Worm (Caenorhabditis elegans) whole organism, L4 larva: ENCODE results near the gene T25B2.4.

ENCODE experiments used
- F10B5.3 ChIP-seq: sonication (generic microtip); optimal IDR thresholded peaks from 2 replicates; lab custom pipeline; 2016; ENCODE audit warnings: mild to moderate bottlenecking, missing genetic modification characterization, missing compliant biosample characterization
- F26F4.8 ChIP-seq: fragments of 200-800 bp; sonication (Bioruptor generic); conservative IDR thresholded peaks from 2 replicates; pipeline ENCODE4 v1.3.6; 2022; ENCODE audit warnings: missing genetic modification characterization, missing compliant biosample characterization
- T26A8.4 ChIP-seq: fragments of 200-800 bp; sonication (Bioruptor generic); IDR thresholded peaks from 2 replicates; pipeline ENCODE4 v1.3.6; 2022; ENCODE audit warnings: missing genetic modification characterization, missing compliant biosample characterization
- Y48G9A.11 ChIP-seq: fragments of 200-800 bp; sonication (Bioruptor generic); IDR thresholded peaks from 2 replicates; pipeline ENCODE4 v1.3.6; 2022; ENCODE audit warnings: missing genetic modification reagents, missing genetic modification characterization, missing compliant biosample characterization
- aha-1 ChIP-seq: fragments of 150-350 bp; peaks from one replicate; lab custom pipeline; 2014; ENCODE audit warnings: missing biosample characterization, missing genetic modification characterization
- ama-1 ChIP-seq: fragments of 150-350 bp; optimal IDR thresholded peaks from 2 replicates; lab custom pipeline; 2014; ENCODE audit warnings: inconsistent platforms, mixed read lengths
- attf-4 ChIP-seq: sonication (generic microtip); optimal IDR thresholded peaks from 3 replicates; lab custom pipeline; 2017; ENCODE audit warnings: missing biosample characterization, missing genetic modification characterization
- ceh-20 ChIP-seq: fragments of 200-800 bp; sonication (Bioruptor generic); IDR thresholded peaks from 2 replicates; pipeline ENCODE4 v1.3.6; 2022; ENCODE audit warnings: missing genetic modification reagents, missing genetic modification characterization, missing compliant biosample characterization
- ceh-44 ChIP-seq: fragments of 200-800 bp; sonication (Bioruptor generic); IDR thresholded peaks from 2 replicates; pipeline ENCODE4 v1.3.6; 2022; ENCODE audit warnings: missing genetic modification reagents, missing genetic modification characterization, missing compliant biosample characterization
- ceh-62 ChIP-seq: sonication (generic microtip); optimal IDR thresholded peaks from 2 replicates; lab custom pipeline; 2017; ENCODE audit warnings: missing biosample characterization, missing genetic modification characterization
- ces-1 ChIP-seq: fragments of 150-350 bp; sonication (generic microtip); optimal IDR thresholded peaks from 4 replicates; lab custom pipeline; 2014; ENCODE audit warnings: missing biosample characterization, missing genetic modification reagents, missing genetic modification characterization
- daf-12 ChIP-seq: fragments of 150-350 bp; optimal IDR thresholded peaks from 2 replicates; lab custom pipeline; 2014; ENCODE audit warnings: missing biosample characterization, missing genetic modification reagents, missing genetic modification characterization
- daf-16 ChIP-seq, 3 experiments: sonication (generic microtip); optimal IDR thresholded peaks; 2 replicates each; lab custom pipeline; 2016 to 2017; ENCODE audit warnings: missing genetic modification characterization in 3 of 3, missing genetic modification reagents in 3 of 3, mild to moderate bottlenecking in 2 of 3, missing compliant biosample characterization in 2 of 3, missing biosample characterization in 1 of 3, moderate library complexity in 1 of 3
- daf-19 ChIP-seq: fragments of 200-800 bp; sonication (Bioruptor generic); conservative IDR thresholded peaks from 2 replicates; pipeline ENCODE4 v1.3.6; 2022; ENCODE audit warnings: missing genetic modification characterization, missing compliant biosample characterization
- dmd-6 ChIP-seq: fragments of 200-800 bp; sonication (Bioruptor generic); IDR thresholded peaks from 2 replicates; pipeline ENCODE4 v1.3.6; 2022; ENCODE audit warnings: missing genetic modification reagents, missing genetic modification characterization, missing compliant biosample characterization
- dmd-9 ChIP-seq: fragments of 200-800 bp; sonication (Bioruptor generic); IDR thresholded peaks from 2 replicates; pipeline ENCODE4 v1.3.6; 2022; ENCODE audit warnings: missing genetic modification reagents, missing genetic modification characterization, missing compliant biosample characterization
- duxl-1 ChIP-seq: sonication (generic microtip); optimal IDR thresholded peaks from 2 replicates; lab custom pipeline; 2016; ENCODE audit warnings: mild to moderate bottlenecking, missing genetic modification characterization, moderate library complexity, missing compliant biosample characterization; ENCODE audit not compliant: poor library complexity
- dve-1 ChIP-seq: sonication (generic microtip); optimal IDR thresholded peaks from 2 replicates; lab custom pipeline; 2017; ENCODE audit warnings: antibody characterized with exemption, mild to moderate bottlenecking, missing genetic modification characterization, missing compliant biosample characterization; ENCODE audit not compliant: insufficient read depth
- fkh-10 ChIP-seq: fragments of 150-350 bp; optimal IDR thresholded peaks from 2 replicates; lab custom pipeline; 2014; ENCODE audit warnings: missing biosample characterization, missing genetic modification reagents, missing genetic modification characterization
- gei-8 ChIP-seq: fragments of 200-800 bp; sonication (Bioruptor generic); optimal IDR thresholded peaks from 2 replicates; lab custom pipeline; 2018; ENCODE audit warnings: mild to moderate bottlenecking, missing genetic modification characterization, missing compliant biosample characterization
- hif-1 ChIP-seq, 2 experiments: sonication (generic microtip); optimal IDR thresholded peaks; 2 replicates each; lab custom pipeline; 2016 to 2017; ENCODE audit warnings: missing compliant biosample characterization in 2 of 2, missing genetic modification characterization in 2 of 2, missing genetic modification reagents in 2 of 2, missing genotype in 2 of 2, mild to moderate bottlenecking in 1 of 2
- jun-1 ChIP-seq: fragments of 150-350 bp; optimal IDR thresholded peaks from 2 replicates; lab custom pipeline; 2014; ENCODE audit warnings: missing biosample characterization, missing genetic modification reagents, missing genetic modification characterization
- lin-1 ChIP-seq: fragments of 200-800 bp; sonication (Bioruptor generic); IDR thresholded peaks from 2 replicates; pipeline ENCODE4 v1.3.6; 2022; ENCODE audit warnings: missing genetic modification reagents, missing genetic modification characterization, missing compliant biosample characterization
- mdl-1 ChIP-seq, 2 experiments: fragments of 150-350 bp in 1 of 2; sonication (generic microtip) in 1 of 2; optimal IDR thresholded peaks; 2 replicates each; lab custom pipeline; 2014 to 2017; ENCODE audit warnings: missing biosample characterization in 2 of 2, missing genetic modification characterization in 2 of 2
- mxl-2 ChIP-seq: fragments of 200-800 bp; sonication (Bioruptor generic); conservative IDR thresholded peaks from 2 replicates; pipeline ENCODE4 v1.3.6; 2022; ENCODE audit warnings: missing genetic modification reagents, missing genetic modification characterization, missing compliant biosample characterization
- mxl-3 ChIP-seq: fragments of 200-800 bp; sonication (Bioruptor generic); optimal IDR thresholded peaks from 2 replicates; lab custom pipeline; 2018; ENCODE audit warnings: mild to moderate bottlenecking, missing genetic modification characterization, missing compliant biosample characterization
- nhr-11 ChIP-seq: fragments of 150-350 bp; optimal IDR thresholded peaks from 2 replicates; lab custom pipeline; 2014; ENCODE audit warnings: missing biosample characterization, missing genetic modification characterization
- nhr-25 ChIP-seq: sonication (generic microtip); optimal IDR thresholded peaks from 2 replicates; lab custom pipeline; 2017; ENCODE audit warnings: missing genetic modification characterization, mild to moderate bottlenecking, missing compliant biosample characterization, antibody characterized with exemption, moderate library complexity, borderline replicate concordance; ENCODE audit not compliant: insufficient read depth
- nhr-6 ChIP-seq: fragments of 150-350 bp; optimal IDR thresholded peaks from 2 replicates; lab custom pipeline; 2014; ENCODE audit warnings: missing biosample characterization, missing genetic modification characterization
- set-16 ChIP-seq: fragments of 200-800 bp; sonication (Bioruptor generic); IDR thresholded peaks from 2 replicates; pipeline ENCODE4 v1.3.6; 2022; ENCODE audit warnings: missing genetic modification reagents, missing genetic modification characterization, missing compliant biosample characterization
- snpc-1.2 ChIP-seq: fragments of 200-800 bp; sonication (Bioruptor generic); IDR thresholded peaks from 2 replicates; pipeline ENCODE4 v1.3.6; 2022; ENCODE audit warnings: missing genetic modification reagents, missing genetic modification characterization, missing compliant biosample characterization
- unc-39 ChIP-seq: sonication (generic microtip); optimal IDR thresholded peaks from 2 replicates; lab custom pipeline; 2017; ENCODE audit warnings: missing biosample characterization, missing genetic modification characterization
- unc-62 ChIP-seq, 3 experiments: fragments of 150-350 bp in 1 of 3; sonication (generic microtip); optimal IDR thresholded peaks in 2 of 3; peaks in 1 of 3; 1 replicate in 1 of 3; 2 replicates in 2 of 3; lab custom pipeline; 2014 to 2017; ENCODE audit warnings: missing biosample characterization in 3 of 3, missing genetic modification characterization in 3 of 3, missing genetic modification reagents in 3 of 3, missing genotype in 1 of 3

T25B2.4 gene

ce11 chrX:6155436-6155835 lies 22.6 kb upstream of the T25B2.4 start:
- TF ChIP-seq dve-1 (no peak), F10B5.3 (tag; lab: Kevin White, UChicago) (no peak), nhr-6 (no peak)

- peak; percentile 39 for TF ChIP-seq aha-1 (tag; lab: Kevin White, UChicago)
- TF ChIP-seq ama-1 (lab: Kevin White, UChicago): no peak
Observed at ce11 chrX:6157411-6157916, 20.6 kb upstream of the T25B2.4 start.

DNA sequence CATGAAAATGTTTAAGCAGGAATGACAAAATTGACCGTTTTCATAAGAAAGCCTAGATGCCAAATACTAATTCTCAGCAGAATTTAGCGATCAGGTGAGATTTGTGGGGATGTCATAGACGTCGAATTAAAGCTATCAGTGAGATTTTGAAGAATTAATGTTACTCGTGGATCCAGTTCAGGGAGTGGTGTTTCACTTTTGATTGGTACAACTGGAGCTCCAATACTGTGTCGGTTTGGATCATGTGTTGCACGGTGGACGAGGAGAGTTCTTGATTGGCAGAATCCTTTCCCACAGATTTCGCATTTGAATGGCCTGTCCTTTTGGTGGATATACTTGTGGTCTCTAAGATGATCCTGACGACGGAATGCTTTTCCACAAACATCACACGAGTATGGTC lies 18.5 kb upstream of the T25B2.4 start:
- TF ChIP-seq duxl-1 (no peak), unc-62 (GFP tag; optimal IDR thresholded peaks at IDR 0.05 in 1 of 2; lab: Kevin White, UChicago) (peak in 1 of 2 experiments; percentile 91), unc-62 (tag; optimal IDR thresholded peaks at IDR 0.05; lab: Kevin White, UChicago) (no peak)

- no peak for TF ChIP-seq daf-19 (GFP tag; lab: Robert Waterston, UW)
- TF ChIP-seq aha-1 (tag; lab: Kevin White, UChicago): peak; percentile 66
- no peak for TF ChIP-seq jun-1 (tag; lab: Kevin White, UChicago)
Observed at ce11 chrX:6160427-6160826, 17.6 kb upstream of the T25B2.4 start, which contains the start of gene odd-2. Gene odd-2 (minus strand): TSS chrX:6160527.

DNA sequence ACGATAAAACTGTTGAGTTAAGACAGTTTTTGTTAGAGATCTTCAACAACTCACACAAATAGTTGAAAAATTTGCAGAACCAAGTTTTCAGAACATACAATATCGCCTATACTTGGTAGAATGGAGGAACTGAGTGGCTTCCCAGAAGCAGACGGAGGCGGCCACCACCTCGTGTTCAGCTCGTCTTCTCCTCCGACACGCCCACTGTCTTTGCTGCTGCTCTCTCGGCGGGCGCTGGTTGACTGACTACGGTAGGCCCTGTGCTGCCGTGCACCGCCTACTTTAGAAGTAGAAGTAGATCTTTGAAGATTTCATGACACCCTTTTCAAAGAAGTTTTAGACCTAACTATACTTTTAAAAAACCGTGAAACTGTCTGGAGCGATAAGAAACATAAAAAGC lies 16.0 kb upstream of the T25B2.4 start:
- TF ChIP-seq Y48G9A.11 (GFP tag; lab: Robert Waterston, UW) (no peak), daf-12 (tag; lab: Kevin White, UChicago) (no peak), lin-1 (GFP tag; lab: Robert Waterston, UW) (no peak), ceh-62 (tag; lab: Kevin White, UChicago) (no peak), ceh-44 (GFP tag; lab: Robert Waterston, UW) (no peak), aha-1 (tag; lab: Kevin White, UChicago) (no peak), set-16 (GFP tag; lab: Robert Waterston, UW) (peak; percentile 71), attf-4 (tag; lab: Kevin White, UChicago) (no peak), nhr-11 (tag; lab: Kevin White, UChicago) (no peak), mxl-2 (GFP tag; lab: Robert Waterston, UW) (0 out of 2 replicates have a peak, but pooled peaks have one; percentile 24), F26F4.8 (no peak)

ce11 chrX:6167376-6167775 lies 10.7 kb upstream of the T25B2.4 start:
- TF ChIP-seq unc-62 (GFP tag; optimal IDR thresholded peaks at IDR 0.05 in 1 of 2; lab: Kevin White, UChicago): peak in 1 of 2 experiments; percentile 89
- no peak for TF ChIP-seq unc-62 (tag; optimal IDR thresholded peaks at IDR 0.05; lab: Kevin White, UChicago)
- TF ChIP-seq snpc-1.2 (GFP tag; lab: Robert Waterston, UW): no peak
- TF ChIP-seq attf-4 (tag; lab: Kevin White, UChicago): no peak
- no peak for TF ChIP-seq mxl-3 (GFP tag; lab: Kevin White, UChicago)
- TF ChIP-seq daf-16 (GFP tag; optimal IDR thresholded peaks at IDR 0.05; lab: Kevin White, UChicago): no peak
- peak; percentile 17 for TF ChIP-seq daf-16 (tag; optimal IDR thresholded peaks at IDR 0.05; lab: Kevin White, UChicago)
- TF ChIP-seq gei-8 (GFP tag; lab: Kevin White, UChicago): no peak
- peak; percentile 37 for TF ChIP-seq dmd-6 (GFP tag; lab: Robert Waterston, UW)
- TF ChIP-seq dmd-9 (GFP tag; lab: Robert Waterston, UW): no peak
- TF ChIP-seq ces-1 (GFP tag; lab: Kevin White, UChicago): no peak
- TF ChIP-seq ceh-20 (GFP tag; lab: Robert Waterston, UW): no peak
- no peak for TF ChIP-seq fkh-10
- no peak for TF ChIP-seq T26A8.4 (GFP tag; lab: Robert Waterston, UW)
- TF ChIP-seq hif-1 (tag; optimal IDR thresholded peaks at IDR 0.05; lab: Kevin White, UChicago): no peak
- no peak for TF ChIP-seq aha-1 (tag; lab: Kevin White, UChicago)
- no peak for TF ChIP-seq ceh-44 (GFP tag; lab: Robert Waterston, UW)
- TF ChIP-seq mdl-1 (tag; optimal IDR thresholded peaks at IDR 0.05; lab: Kevin White, UChicago): no peak
- TF ChIP-seq nhr-25 (tag; lab: Kevin White, UChicago): no peak
- TF ChIP-seq unc-39 (tag; lab: Kevin White, UChicago): no peak
